Fruit fly (Drosophila melanogaster): ENCODE results near the gene CG31689.

The CG31689 gene

dm6 chr2L:2748480-2749143, 23.1 kb downstream of the CG31689 start (continued):
- TF ChIP-seq Asciz (GFP tag; optimal IDR thresholded peaks at IDR 0.05): peak; percentile 70
- TF ChIP-seq CG11504 (tag; optimal IDR thresholded peaks at IDR 0.05): peak; percentile 91
- TF ChIP-seq CG7556 (GFP tag; optimal IDR thresholded peaks at IDR 0.05): peak; percentile 77
- peak; percentile 63; the same call in 2 of the 3 replicates for TF ChIP-seq gce (GFP tag; IDR thresholded peaks at IDR 0.05)
- TF ChIP-seq CG13123 (GFP tag; optimal IDR thresholded peaks at IDR 0.05): peak; percentile 72
- peak; percentile 99 for TF ChIP-seq ftz-f1 (GFP tag; optimal IDR thresholded peaks at IDR 0.05)
- TF ChIP-seq yki (optimal IDR thresholded peaks at IDR 0.05): no peak
- peak; percentile 72; the same call in 1 of the 2 replicates for TF ChIP-seq toy (GFP tag; IDR thresholded peaks at IDR 0.05)
- TF ChIP-seq sqz (GFP tag; optimal IDR thresholded peaks at IDR 0.05): peak; percentile 73
- TF ChIP-seq Usf (GFP tag; optimal IDR thresholded peaks at IDR 0.05): peak; percentile 78
- TF ChIP-seq CG8359 (GFP tag; optimal IDR thresholded peaks at IDR 0.05; ENCODE audit: borderline replicate concordance): no peak
- no peak for TF ChIP-seq TFAM (GFP tag; optimal IDR thresholded peaks at IDR 0.05)
- TF ChIP-seq zfh1 (GFP tag; IDR thresholded peaks at IDR 0.05): peak; percentile 85
- peak; percentile 53 for TF ChIP-seq BEAF-32 (GFP tag; optimal IDR thresholded peaks at IDR 0.05)
- TF ChIP-seq CG8281 (tag; optimal IDR thresholded peaks at IDR 0.05): peak; percentile 52
- TF ChIP-seq Vsx1 (GFP tag; optimal IDR thresholded peaks at IDR 0.05): no peak
- TF ChIP-seq Antp (GFP tag; optimal IDR thresholded peaks at IDR 0.05): peak; percentile 87
- TF ChIP-seq hkb (optimal IDR thresholded peaks at IDR 0.05): no peak
- peak; percentile 74 for TF ChIP-seq hkb (GFP tag; IDR thresholded peaks at IDR 0.05)

DNA sequence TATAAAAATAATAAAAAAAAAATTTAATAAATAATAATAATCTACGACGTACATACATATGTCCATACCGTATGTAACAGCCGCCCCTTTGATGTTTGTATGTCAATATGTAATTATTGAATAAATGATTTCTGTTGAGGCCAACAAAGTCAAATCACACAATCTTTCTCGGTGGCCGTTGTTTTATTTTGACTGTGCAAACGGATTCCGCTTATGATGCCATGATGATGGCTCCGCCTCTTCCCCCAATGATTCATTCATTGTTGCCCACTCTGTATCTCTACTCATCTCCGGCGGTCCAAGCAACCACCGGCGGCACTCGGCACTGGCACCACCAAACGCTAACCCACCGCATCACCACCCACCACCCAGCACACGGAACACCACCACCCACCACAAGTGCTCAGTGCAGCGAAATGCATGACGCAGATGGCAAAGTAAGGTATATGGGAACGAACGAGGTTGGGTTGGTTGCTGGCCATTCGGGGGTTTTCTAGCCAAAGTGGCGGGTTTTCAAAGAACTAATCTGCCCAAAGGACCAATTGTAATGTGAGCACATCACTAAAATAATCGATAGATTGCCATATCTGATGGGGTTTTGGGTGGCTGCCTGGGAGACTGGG, 23.8 kb downstream of the CG31689 start:
- TF ChIP-seq CG42726 (GFP tag; IDR thresholded peaks at IDR 0.05; ENCODE audit: partially characterized antibody) (no peak), ftz-f1 (GFP tag; optimal IDR thresholded peaks at IDR 0.05) (no peak), Nf-YC (tag; optimal IDR thresholded peaks at IDR 0.05) (no peak), CG4282 (GFP tag; optimal IDR thresholded peaks at IDR 0.05) (no peak), jigr1 (GFP tag; IDR thresholded peaks at IDR 0.05) (no peak), al (GFP tag; IDR thresholded peaks at IDR 0.05) (no peak), ewg (GFP tag; optimal IDR thresholded peaks at IDR 0.05) (no peak), CG7987 (GFP tag; optimal IDR thresholded peaks at IDR 0.05) (peak; percentile 5), CG17328 (GFP tag; IDR thresholded peaks at IDR 0.05) (no peak), pho (GFP tag; optimal IDR thresholded peaks at IDR 0.05) (peak; percentile 10), Side (GFP tag; optimal IDR thresholded peaks at IDR 0.05) (no peak), Scr (GFP tag; IDR thresholded peaks at IDR 0.05; ENCODE audit: partially characterized antibody) (no peak), CG9932 (GFP tag; IDR thresholded peaks at IDR 0.05) (no peak), CG9797 (GFP tag; optimal IDR thresholded peaks at IDR 0.05) (peak; percentile 12), CG15514 (GFP tag; optimal IDR thresholded peaks at IDR 0.05) (peak; percentile 25), Dip2 (GFP tag; IDR thresholded peaks at IDR 0.05) (no peak), stwl (tag; optimal IDR thresholded peaks at IDR 0.05) (peak; percentile 1), ac (GFP tag; optimal IDR thresholded peaks at IDR 0.05) (no peak), Sry-β (GFP tag; optimal IDR thresholded peaks at IDR 0.05) (peak; percentile 97), Kr (GFP tag; optimal IDR thresholded peaks at IDR 0.05) (no peak), CG10979 (tag; optimal IDR thresholded peaks at IDR 0.05) (no peak), CG15601 (tag; optimal IDR thresholded peaks at IDR 0.05) (no peak), CG3407 (GFP tag; optimal IDR thresholded peaks at IDR 0.05) (no peak), Xrp1 (GFP tag; IDR thresholded peaks at IDR 0.05) (no peak), gsb-n (tag; optimal IDR thresholded peaks at IDR 0.05) (no peak), CG15269 (tag; optimal IDR thresholded peaks at IDR 0.05) (no peak), CG7786 (GFP tag; optimal IDR thresholded peaks at IDR 0.05) (no peak), CG14050 (GFP tag; IDR thresholded peaks at IDR 0.05) (no peak), TFAM (GFP tag; optimal IDR thresholded peaks at IDR 0.05) (no peak), Usf (GFP tag; optimal IDR thresholded peaks at IDR 0.05) (no peak), CG6175 (GFP tag; IDR thresholded peaks at IDR 0.05) (no peak), CG10543 (GFP tag; optimal IDR thresholded peaks at IDR 0.05) (peak; percentile 1), sob (GFP tag; IDR thresholded peaks at IDR 0.05) (no peak)

Measured in whole organism, embryonic.